Worm (Caenorhabditis elegans) whole organism, late embryonic: ENCODE data around the gene T11F8.1.

ENCODE experiments used
- pha-4 ChIP-seq: fragments of 150-350 bp; optimal IDR thresholded peaks from 2 replicates; lab custom pipeline; 2018; ENCODE audit warnings: missing biosample characterization, missing genetic modification reagents, missing genetic modification characterization
- sdc-2 ChIP-seq: sonication (generic microtip); optimal IDR thresholded peaks from 2 replicates; lab custom pipeline; 2016; ENCODE audit warnings: missing genotype, missing genetic modification characterization, missing compliant biosample characterization

- no peak for TF ChIP-seq sdc-2
- no peak for TF ChIP-seq pha-4
Observed at ce11 chrIV:5438705-5439104, 40.7 kb upstream of the T11F8.1 start, which contains the start of gene mgl-3.
